Worm (Caenorhabditis elegans): ENCODE data around the gene C09H10.4.

C09H10.4 gene

ce11 chrII:11097154-11097887, 2.6 kb upstream of the C09H10.4 start, which contains the start of the genes rpl-36.A and nuo-1 (continued):
- TF ChIP-seq lsl-1 (GFP tag; optimal IDR thresholded peaks at IDR 0.05) (peak; percentile 89), Y67H2A.10 (GFP tag; conservative IDR thresholded peaks at IDR 0.05) (no peak), nhr-179 (tag; optimal IDR thresholded peaks at IDR 0.05) (no peak), K12H6.12 (tag; optimal IDR thresholded peaks at IDR 0.05) (peak; percentile 46), rec-8 (tag; optimal IDR thresholded peaks at IDR 0.05) (no peak), egrh-3 (GFP tag; IDR thresholded peaks at IDR 0.05) (no peak), lin-40 (tag; optimal IDR thresholded peaks at IDR 0.05) (peak; percentile 27), ama-1 (optimal IDR thresholded peaks at IDR 0.05) (no peak), ama-1 (GFP tag; optimal IDR thresholded peaks at IDR 0.05) (no peak), ztf-18 (tag; optimal IDR thresholded peaks at IDR 0.05) (peak; percentile 32), rcor-1 (GFP tag; IDR thresholded peaks at IDR 0.05) (0 out of 2 replicates have a peak, but pooled peaks have one; percentile 19), unc-130 (GFP tag; optimal IDR thresholded peaks at IDR 0.05) (no peak), B0019.2 (GFP tag; conservative IDR thresholded peaks at IDR 0.05) (peak; percentile 57), unc-62 (GFP tag; optimal IDR thresholded peaks at IDR 0.05) (peak; percentile 9), nhr-27 (tag; optimal IDR thresholded peaks at IDR 0.05) (no peak), him-1 (tag; optimal IDR thresholded peaks at IDR 0.05) (peak; percentile 30), pbrm-1 (GFP tag; IDR thresholded peaks at IDR 0.05) (peak; percentile 14; the same call in 1 of the 2 replicates), F49E8.2 (tag; optimal IDR thresholded peaks at IDR 0.05; ENCODE audit: insufficient read depth) (peak; percentile 47), lin-26 (GFP tag; IDR thresholded peaks at IDR 0.05) (no peak), repo-1 (tag; optimal IDR thresholded peaks at IDR 0.05) (no peak), mcd-1 (GFP tag; IDR thresholded peaks at IDR 0.05) (peak; percentile 70), xnd-1 (tag; optimal IDR thresholded peaks at IDR 0.05) (no peak), somi-1 (GFP tag; optimal IDR thresholded peaks at IDR 0.05) (no peak), ztf-22 (GFP tag; optimal IDR thresholded peaks at IDR 0.05) (no peak), sea-2 (GFP tag; IDR thresholded peaks at IDR 0.05) (no peak), nfyb-1 (GFP tag; IDR thresholded peaks at IDR 0.05) (0 out of 2 replicates have a peak, but pooled peaks have one; percentile 10), K11D2.4 (GFP tag; IDR thresholded peaks at IDR 0.05) (0 out of 2 replicates have a peak, but pooled peaks have one; percentile 9), snpc-4 (GFP tag; optimal IDR thresholded peaks at IDR 0.05) (no peak), snpc-4 (tag; optimal IDR thresholded peaks at IDR 0.05) (peak in 3 of 4 experiments; percentile 17 to 70 (median 49)), nhr-80 (tag; optimal IDR thresholded peaks at IDR 0.05) (peak; percentile 32), dpl-1 (GFP tag; optimal IDR thresholded peaks at IDR 0.05) (peak; percentile 22), dox-1 (GFP tag; IDR thresholded peaks at IDR 0.05) (peak; percentile 38; the same call in 1 of the 2 replicates), gei-17 (GFP tag; optimal IDR thresholded peaks at IDR 0.05) (no peak), F33H1.4 (GFP tag; IDR thresholded peaks at IDR 0.05) (peak; percentile 95), attf-5 (GFP tag; optimal IDR thresholded peaks at IDR 0.05) (peak; percentile 89), ceh-91 (GFP tag; IDR thresholded peaks at IDR 0.05) (peak; percentile 65), F23B12.7 (tag; optimal IDR thresholded peaks at IDR 0.05; ENCODE audit: insufficient read depth) (peak; percentile 91), lin-54 (GFP tag; optimal IDR thresholded peaks at IDR 0.05) (peak; percentile 73), attf-3 (GFP tag; conservative IDR thresholded peaks at IDR 0.05) (peak; percentile 92), sptf-2 (GFP tag; optimal IDR thresholded peaks at IDR 0.05) (no peak)
